Fruit fly (Drosophila melanogaster) S2 (cell line): ENCODE results near the gene CG15141.

ENCODE experiments used
- CG8478 ChIP-seq: fragments of >200 bp; optimal IDR thresholded peaks from 2 replicates; lab custom pipeline; 2018
- CTCF ChIP-seq, 2 experiments: fragments of >200 bp; optimal IDR thresholded peaks; 2 replicates each; lab custom pipeline; 2018

DNA sequence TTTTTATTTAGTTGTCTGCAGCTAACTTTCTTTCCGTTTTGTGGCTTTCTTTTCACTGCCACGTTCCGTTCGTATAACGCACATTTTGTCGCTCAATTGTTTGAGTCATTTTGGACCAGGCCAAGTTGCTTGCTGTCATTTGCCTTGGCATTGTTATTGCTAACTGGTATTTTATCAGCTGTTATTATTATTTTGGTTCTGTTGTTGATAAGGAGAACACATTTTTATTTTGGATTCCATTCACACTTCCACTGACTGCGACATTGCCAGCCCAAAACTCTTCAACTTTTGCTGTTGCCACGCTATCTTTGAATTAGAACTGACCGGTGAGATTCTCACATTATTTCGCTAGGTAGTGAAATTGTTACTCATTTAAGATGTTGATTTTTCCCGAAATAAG, 19.7 kb upstream of the CG15141 start:
- TF ChIP-seq CG8478 = no peak
- no peak for TF ChIP-seq CTCF (optimal IDR thresholded peaks at IDR 0.05; lab: Kevin White, UChicago)
